Worm (Caenorhabditis elegans) whole organism, early embryonic: ENCODE results near the gene W06G6.11.

Source experiments
- B0310.2 ChIP-seq: sonication (generic microtip); optimal IDR thresholded peaks from 2 replicates; lab custom pipeline; 2016; ENCODE audit warnings: mild to moderate bottlenecking, missing genetic modification characterization, missing compliant biosample characterization
- F13C5.2 ChIP-seq: sonication (generic microtip); optimal IDR thresholded peaks from 2 replicates; lab custom pipeline; 2017; ENCODE audit warnings: mild to moderate bottlenecking, missing genetic modification characterization, inconsistent platforms, missing compliant biosample characterization
- aly-1 ChIP-seq: sonication (generic microtip); optimal IDR thresholded peaks from 2 replicates; lab custom pipeline; 2016; ENCODE audit warnings: missing genetic modification characterization, missing compliant biosample characterization
- ama-1 ChIP-seq: fragments of 150-350 bp; optimal IDR thresholded peaks from 2 replicates; lab custom pipeline; 2014
- ceh-13 ChIP-seq: fragments of 200-800 bp; sonication (Bioruptor generic); optimal IDR thresholded peaks from 2 replicates; lab custom pipeline; 2018; ENCODE audit warnings: mild to moderate bottlenecking, missing genetic modification characterization, missing compliant biosample characterization
- ceh-36 ChIP-seq: sonication (generic microtip); optimal IDR thresholded peaks from 2 replicates; lab custom pipeline; 2016; ENCODE audit warnings: missing genetic modification characterization, inconsistent platforms, missing compliant biosample characterization
- ets-7 ChIP-seq: sonication (generic microtip); optimal IDR thresholded peaks from 2 replicates; lab custom pipeline; 2016; ENCODE audit warnings: missing genotype, missing genetic modification characterization, missing compliant biosample characterization
- flt-1 ChIP-seq: fragments of 200-800 bp; sonication (Bioruptor generic); IDR thresholded peaks from 2 replicates; pipeline ENCODE4 v1.3.6; 2022; ENCODE audit warnings: missing genetic modification characterization, missing compliant biosample characterization
- hmbx-1 ChIP-seq: sonication (generic microtip); optimal IDR thresholded peaks from 2 replicates; lab custom pipeline; 2016; ENCODE audit warnings: mild to moderate bottlenecking, missing genetic modification characterization, missing compliant biosample characterization
- hmg-4 ChIP-seq: fragments of 200-800 bp; sonication (Bioruptor generic); optimal IDR thresholded peaks from 2 replicates; lab custom pipeline; 2018; ENCODE audit warnings: mild to moderate bottlenecking, missing genetic modification characterization, missing compliant biosample characterization
- hnd-1 ChIP-seq: sonication (generic microtip); optimal IDR thresholded peaks from 2 replicates; lab custom pipeline; 2016; ENCODE audit warnings: missing genetic modification characterization, missing compliant biosample characterization
- pes-1 ChIP-seq: fragments of 200-800 bp; sonication (Bioruptor generic); IDR thresholded peaks from 2 replicates; pipeline ENCODE4 v1.3.6; 2022; ENCODE audit warnings: missing genetic modification reagents, missing genetic modification characterization, missing compliant biosample characterization
- scrt-1 ChIP-seq: fragments of 200-800 bp; sonication (Bioruptor generic); IDR thresholded peaks from 2 replicates; pipeline ENCODE4 v1.3.6; 2022; ENCODE audit warnings: missing genetic modification characterization, missing compliant biosample characterization
- sea-1 ChIP-seq: fragments of 200-800 bp; sonication (Bioruptor generic); conservative IDR thresholded peaks from 2 replicates; pipeline ENCODE4 v1.3.6; 2022; ENCODE audit warnings: missing genetic modification characterization, missing compliant biosample characterization
- tbx-11 ChIP-seq: fragments of 200-800 bp; sonication (Bioruptor generic); IDR thresholded peaks from 2 replicates; pipeline ENCODE4 v1.3.6; 2022; ENCODE audit warnings: missing genetic modification characterization, missing compliant biosample characterization
- tbx-37 ChIP-seq: fragments of 200-800 bp; sonication (Bioruptor generic); conservative IDR thresholded peaks from 2 replicates; pipeline ENCODE4 v1.3.6; 2022; ENCODE audit warnings: missing genetic modification reagents, missing genetic modification characterization, missing compliant biosample characterization
- tra-4 ChIP-seq: sonication (generic microtip); optimal IDR thresholded peaks from 2 replicates; lab custom pipeline; 2017; ENCODE audit warnings: missing genetic modification characterization, missing compliant biosample characterization

W06G6.11 gene

ce11 chrV:16645201-16645940 lies 3.7 kb downstream of the W06G6.11 start, which contains the start of gene W06G6.17:
W06G6.17 (minus strand) TSS chrV:16645251.
- TF ChIP-seq tra-4 (tag; lab: Kevin White, UChicago) (no peak), hnd-1 (tag; lab: Kevin White, UChicago) (no peak), sea-1 (GFP tag; lab: Robert Waterston, UW) (no peak), hmbx-1 (tag; lab: Kevin White, UChicago) (no peak)

ce11 chrV:16643558-16643957 lies 5.5 kb downstream of the W06G6.11 start, which contains the start of gene srw-77:
srw-77 (minus strand) TSS chrV:16643658.
- TF ChIP-seq flt-1 (GFP tag; lab: Robert Waterston, UW) (no peak), hmbx-1 (tag; lab: Kevin White, UChicago) (no peak), hnd-1 (tag; lab: Kevin White, UChicago) (no peak), hmg-4 (GFP tag; lab: Kevin White, UChicago) (no peak), pes-1 (GFP tag; lab: Robert Waterston, UW) (no peak), ets-7 (no peak)

ce11 chrV:16640366-16640765 lies 8.7 kb downstream of the W06G6.11 start:
- TF ChIP-seq F13C5.2 (tag; lab: Kevin White, UChicago) (no peak), ceh-36 (tag; lab: Kevin White, UChicago) (no peak), B0310.2 (no peak), pes-1 (GFP tag; lab: Robert Waterston, UW) (no peak), tbx-11 (GFP tag; lab: Robert Waterston, UW) (no peak), tbx-37 (GFP tag; lab: Robert Waterston, UW) (no peak), tra-4 (tag; lab: Kevin White, UChicago) (no peak), scrt-1 (GFP tag; lab: Robert Waterston, UW) (no peak), hmg-4 (GFP tag; lab: Kevin White, UChicago) (no peak)

- no peak for TF ChIP-seq F13C5.2 (tag; lab: Kevin White, UChicago)
- TF ChIP-seq scrt-1 (GFP tag; lab: Robert Waterston, UW), result no peak
- TF ChIP-seq tbx-11 (GFP tag; lab: Robert Waterston, UW), result no peak
- no peak for TF ChIP-seq aly-1
- TF ChIP-seq hmg-4 (GFP tag; lab: Kevin White, UChicago), result no peak
- no peak for TF ChIP-seq ceh-36 (tag; lab: Kevin White, UChicago)
- TF ChIP-seq hnd-1 (tag; lab: Kevin White, UChicago), result no peak
- no peak for TF ChIP-seq pes-1 (GFP tag; lab: Robert Waterston, UW)
- TF ChIP-seq ama-1 (lab: Kevin White, UChicago), result no peak
- TF ChIP-seq hmbx-1 (tag; lab: Kevin White, UChicago), result no peak
- TF ChIP-seq sea-1 (GFP tag; lab: Robert Waterston, UW), result no peak
Measured at ce11 chrV:16638204-16638603, 10.9 kb downstream of the W06G6.11 start, which contains the start of gene srw-76. srw-76 (minus strand) TSS chrV:16638304.

ce11 chrV:16635911-16636310 lies 13.2 kb downstream of the W06G6.11 start, which contains the start of gene mltn-11:
mltn-11 (plus strand) TSS chrV:16636186.
- TF ChIP-seq aly-1 (no peak), ama-1 (lab: Kevin White, UChicago) (no peak), tbx-11 (GFP tag; lab: Robert Waterston, UW) (no peak), ceh-36 (tag; lab: Kevin White, UChicago) (no peak), pes-1 (GFP tag; lab: Robert Waterston, UW) (no peak), tbx-37 (GFP tag; lab: Robert Waterston, UW) (no peak), scrt-1 (GFP tag; lab: Robert Waterston, UW) (no peak), hmg-4 (GFP tag; lab: Kevin White, UChicago) (no peak), flt-1 (GFP tag; lab: Robert Waterston, UW) (no peak), ceh-13 (GFP tag; lab: Kevin White, UChicago) (no peak)

- TF ChIP-seq ceh-13 (GFP tag; lab: Kevin White, UChicago) (no peak), tbx-37 (GFP tag; lab: Robert Waterston, UW) (no peak), tra-4 (tag; lab: Kevin White, UChicago) (no peak), ets-7 (no peak), tbx-11 (GFP tag; lab: Robert Waterston, UW) (no peak), aly-1 (no peak), ceh-36 (tag; lab: Kevin White, UChicago) (no peak), flt-1 (GFP tag; lab: Robert Waterston, UW) (no peak), scrt-1 (GFP tag; lab: Robert Waterston, UW) (no peak), B0310.2 (no peak), hmbx-1 (tag; lab: Kevin White, UChicago) (no peak), hnd-1 (tag; lab: Kevin White, UChicago) (no peak), ama-1 (lab: Kevin White, UChicago) (no peak), hmg-4 (GFP tag; lab: Kevin White, UChicago) (no peak), sea-1 (GFP tag; lab: Robert Waterston, UW) (no peak), pes-1 (GFP tag; lab: Robert Waterston, UW) (no peak), F13C5.2 (tag; lab: Kevin White, UChicago) (no peak)
Measured at ce11 chrV:16629600-16629999, 19.5 kb downstream of the W06G6.11 start, which contains the start of gene srd-21. srd-21 (plus strand) TSS chrV:16629900.

DNA sequence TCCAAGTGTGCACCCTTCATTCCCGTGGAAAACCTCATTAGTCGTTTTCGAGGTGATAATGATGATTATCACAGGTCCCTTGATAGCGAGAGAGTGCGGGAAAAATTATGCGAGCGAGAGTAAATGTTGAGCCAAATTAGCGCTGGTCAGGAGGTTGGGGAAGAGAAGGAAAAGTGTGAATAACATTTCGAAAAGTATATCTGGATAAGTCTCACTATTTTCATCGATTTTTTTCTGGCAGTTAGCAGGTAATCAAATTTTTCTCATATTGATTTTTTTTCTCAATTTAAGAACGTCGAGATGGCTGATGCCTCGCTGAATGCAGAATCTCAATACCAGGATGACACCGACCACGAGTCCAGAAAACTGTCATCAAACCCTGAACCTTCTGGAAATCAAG lies 20.1 kb downstream of the W06G6.11 start, which contains the start of gene W06G6.2:
Gene W06G6.2, plus strand, starts transcription at position 301 of the 400 bp plus-strand sequence.
- TF ChIP-seq ets-7 (no peak), hnd-1 (tag; lab: Kevin White, UChicago) (no peak), pes-1 (GFP tag; lab: Robert Waterston, UW) (no peak), ama-1 (lab: Kevin White, UChicago) (no peak), flt-1 (GFP tag; lab: Robert Waterston, UW) (no peak), tbx-37 (GFP tag; lab: Robert Waterston, UW) (no peak), F13C5.2 (tag; lab: Kevin White, UChicago) (no peak), tra-4 (tag; lab: Kevin White, UChicago) (no peak), ceh-13 (GFP tag; lab: Kevin White, UChicago) (no peak), B0310.2 (no peak), scrt-1 (GFP tag; lab: Robert Waterston, UW) (no peak)
